Worm (Caenorhabditis elegans): ENCODE data around the gene K09F5.1.

The K09F5.1 gene

ce11 chrX:7781827-7782226 lies 42.4 kb downstream of the K09F5.1 start:
- TF ChIP-seq K09A11.1 (tag; optimal IDR thresholded peaks at IDR 0.05; ENCODE audit: insufficient read depth) = no peak
- no peak for TF ChIP-seq ceh-18 (tag; optimal IDR thresholded peaks at IDR 0.05)
- TF ChIP-seq ceh-9 (tag; optimal IDR thresholded peaks at IDR 0.05) = no peak
- TF ChIP-seq T23F11.4 (GFP tag; optimal IDR thresholded peaks at IDR 0.05) = no peak
- no peak for TF ChIP-seq tbx-2 (tag; optimal IDR thresholded peaks at IDR 0.05)
- no peak for TF ChIP-seq K02D7.2 (tag; optimal IDR thresholded peaks at IDR 0.05)
- TF ChIP-seq tbx-7 (tag; optimal IDR thresholded peaks at IDR 0.05) = no peak
- no peak for TF ChIP-seq unc-55 (GFP tag; optimal IDR thresholded peaks at IDR 0.05)
- TF ChIP-seq pqm-1 (tag; optimal IDR thresholded peaks at IDR 0.05) = no peak
- TF ChIP-seq ceh-48 (tag; optimal IDR thresholded peaks at IDR 0.05) = no peak
- TF ChIP-seq ceh-24 (tag; optimal IDR thresholded peaks at IDR 0.05) = no peak
- TF ChIP-seq npax-4 (tag; optimal IDR thresholded peaks at IDR 0.05) = no peak
- TF ChIP-seq ttx-3 (tag; optimal IDR thresholded peaks at IDR 0.05) = no peak

- TF ChIP-seq ceh-31 (tag; optimal IDR thresholded peaks at IDR 0.05) = peak; percentile 20
- no peak for TF ChIP-seq ttx-3 (tag; optimal IDR thresholded peaks at IDR 0.05)
- no peak for TF ChIP-seq ceh-48 (tag; optimal IDR thresholded peaks at IDR 0.05)
- TF ChIP-seq dve-1 (tag; optimal IDR thresholded peaks at IDR 0.05) = no peak
- no peak for TF ChIP-seq K02D7.2 (tag; optimal IDR thresholded peaks at IDR 0.05)
- no peak for TF ChIP-seq ceh-2 (tag; optimal IDR thresholded peaks at IDR 0.05)
- TF ChIP-seq ceh-6 (GFP tag; optimal IDR thresholded peaks at IDR 0.05) = no peak
- TF ChIP-seq unc-55 (GFP tag; optimal IDR thresholded peaks at IDR 0.05) = no peak
- TF ChIP-seq elt-4 (tag; optimal IDR thresholded peaks at IDR 0.05) = no peak
- TF ChIP-seq ama-1 (optimal IDR thresholded peaks at IDR 0.05) = no peak
- no peak for TF ChIP-seq lim-6 (tag; optimal IDR thresholded peaks at IDR 0.05)
- no peak for TF ChIP-seq F13H6.1 (tag; optimal IDR thresholded peaks at IDR 0.05)
- TF ChIP-seq nhr-11 (tag; optimal IDR thresholded peaks at IDR 0.05) = no peak
- no peak for TF ChIP-seq npax-4 (tag; optimal IDR thresholded peaks at IDR 0.05)
- no peak for TF ChIP-seq rnt-1 (tag; optimal IDR thresholded peaks at IDR 0.05)
- TF ChIP-seq unc-86 (tag; optimal IDR thresholded peaks at IDR 0.05) = no peak
- peak; percentile 62 for TF ChIP-seq hlh-30 (tag; optimal IDR thresholded peaks at IDR 0.05; ENCODE audit: insufficient read depth)
- no peak for TF ChIP-seq ceh-45 (GFP tag; IDR thresholded peaks at IDR 0.05)
- TF ChIP-seq dmd-4 (tag; optimal IDR thresholded peaks at IDR 0.05; ENCODE audit: borderline replicate concordance) = no peak
- no peak for TF ChIP-seq zip-5 (tag; optimal IDR thresholded peaks at IDR 0.05)
- TF ChIP-seq tbx-2 (tag; optimal IDR thresholded peaks at IDR 0.05) = no peak
- TF ChIP-seq ref-2 (tag; optimal IDR thresholded peaks at IDR 0.05) = no peak
- peak; percentile 67 for TF ChIP-seq nfya-1 (tag; optimal IDR thresholded peaks at IDR 0.05)
- no peak for TF ChIP-seq pag-3 (tag; optimal IDR thresholded peaks at IDR 0.05; ENCODE audit: borderline replicate concordance)
- TF ChIP-seq madf-2 (tag; optimal IDR thresholded peaks at IDR 0.05) = no peak
- no peak for TF ChIP-seq pha-2 (tag; optimal IDR thresholded peaks at IDR 0.05)
- no peak for TF ChIP-seq ztf-16 (tag; optimal IDR thresholded peaks at IDR 0.05)
- no peak for TF ChIP-seq nhr-232 (tag; optimal IDR thresholded peaks at IDR 0.05)
- TF ChIP-seq sdc-2 (tag; optimal IDR thresholded peaks at IDR 0.05) = peak; percentile 10
- no peak for TF ChIP-seq unc-3 (GFP tag; conservative IDR thresholded peaks at IDR 0.05)
- TF ChIP-seq unc-3 (tag; optimal IDR thresholded peaks at IDR 0.05) = no peak
Observed at ce11 chrX:7782389-7782788, 42.9 kb downstream of the K09F5.1 start, which contains the start of gene ZK154.4. TSS of gene ZK154.4 (minus strand) at chrX:7782415.

ce11 chrX:7787885-7788353 lies 48.5 kb downstream of the K09F5.1 start, which contains the start of gene ZK154.5:
TSS of gene ZK154.5 (minus strand) at chrX:7787935.
- TF ChIP-seq sdc-2 (tag; optimal IDR thresholded peaks at IDR 0.05) (peak; percentile 6), T23F11.4 (GFP tag; optimal IDR thresholded peaks at IDR 0.05) (no peak), lim-6 (tag; optimal IDR thresholded peaks at IDR 0.05) (no peak), syd-9 (tag; optimal IDR thresholded peaks at IDR 0.05) (peak; percentile 18), ceh-31 (tag; optimal IDR thresholded peaks at IDR 0.05) (peak; percentile 69), ama-1 (optimal IDR thresholded peaks at IDR 0.05) (no peak), ceh-30 (tag; optimal IDR thresholded peaks at IDR 0.05) (no peak), ceh-9 (tag; optimal IDR thresholded peaks at IDR 0.05) (no peak), K09A11.1 (tag; optimal IDR thresholded peaks at IDR 0.05; ENCODE audit: insufficient read depth) (no peak), F13H6.1 (tag; optimal IDR thresholded peaks at IDR 0.05) (no peak), gmeb-2 (tag; optimal IDR thresholded peaks at IDR 0.05) (no peak), unc-55 (GFP tag; optimal IDR thresholded peaks at IDR 0.05) (peak; percentile 11), dve-1 (tag; optimal IDR thresholded peaks at IDR 0.05) (no peak), npax-4 (tag; optimal IDR thresholded peaks at IDR 0.05) (no peak), unc-42 (tag; optimal IDR thresholded peaks at IDR 0.05) (peak; percentile 60), zip-5 (tag; optimal IDR thresholded peaks at IDR 0.05) (no peak), lin-11 (tag; optimal IDR thresholded peaks at IDR 0.05) (no peak), odd-2 (tag; optimal IDR thresholded peaks at IDR 0.05) (no peak), ceh-18 (tag; optimal IDR thresholded peaks at IDR 0.05) (peak; percentile 35), madf-2 (tag; optimal IDR thresholded peaks at IDR 0.05) (no peak), Y22D7AL.16 (tag; optimal IDR thresholded peaks at IDR 0.05) (no peak), unc-3 (GFP tag; conservative IDR thresholded peaks at IDR 0.05) (no peak), unc-3 (tag; optimal IDR thresholded peaks at IDR 0.05) (no peak), C38D4.7 (GFP tag; optimal IDR thresholded peaks at IDR 0.05) (no peak), elt-4 (tag; optimal IDR thresholded peaks at IDR 0.05) (no peak), elt-2 (tag; optimal IDR thresholded peaks at IDR 0.05) (peak; percentile 0), pax-1 (tag; optimal IDR thresholded peaks at IDR 0.05) (no peak), tbx-2 (tag; optimal IDR thresholded peaks at IDR 0.05) (peak; percentile 61)

Data from whole organism, late embryonic.